Worm (Caenorhabditis elegans) whole organism, L4 larva: ENCODE data around the gene srx-86.

Experiments
- F37D6.2 ChIP-seq: sonication (generic microtip); optimal IDR thresholded peaks from 2 replicates; lab custom pipeline; 2016; ENCODE audit warnings: mild to moderate bottlenecking, missing genetic modification characterization, missing compliant biosample characterization
- T20F7.1 ChIP-seq: fragments of 200-800 bp; sonication (Bioruptor generic); optimal IDR thresholded peaks from 2 replicates; lab custom pipeline; 2018; ENCODE audit warnings: mild to moderate bottlenecking, missing genetic modification characterization, missing compliant biosample characterization
- Y5F2A.4 ChIP-seq: fragments of 200-800 bp; sonication (Bioruptor generic); optimal IDR thresholded peaks from 2 replicates; lab custom pipeline; 2018; ENCODE audit warnings: mild to moderate bottlenecking, missing genetic modification characterization, missing compliant biosample characterization
- ama-1 ChIP-seq: fragments of 150-350 bp; optimal IDR thresholded peaks from 2 replicates; lab custom pipeline; 2014; ENCODE audit warnings: inconsistent platforms, mixed read lengths
- arid-1 ChIP-seq: fragments of 200-800 bp; sonication (Bioruptor generic); conservative IDR thresholded peaks from 2 replicates; pipeline ENCODE4 v1.3.6; 2022; ENCODE audit warnings: missing genetic modification reagents, missing genetic modification characterization, missing compliant biosample characterization
- ceh-62 ChIP-seq: sonication (generic microtip); optimal IDR thresholded peaks from 2 replicates; lab custom pipeline; 2017; ENCODE audit warnings: missing biosample characterization, missing genetic modification characterization
- ctbp-1 ChIP-seq: fragments of 200-800 bp; sonication (Bioruptor generic); IDR thresholded peaks from 2 replicates; pipeline ENCODE4 v1.3.6; 2022; ENCODE audit warnings: missing genetic modification reagents, missing genetic modification characterization, missing compliant biosample characterization
- daf-12 ChIP-seq: fragments of 150-350 bp; optimal IDR thresholded peaks from 2 replicates; lab custom pipeline; 2014; ENCODE audit warnings: missing biosample characterization, missing genetic modification reagents, missing genetic modification characterization
- daf-16 ChIP-seq, 3 experiments: sonication (generic microtip); optimal IDR thresholded peaks; 2 replicates each; lab custom pipeline; 2016 to 2017; ENCODE audit warnings: missing genetic modification characterization in 3 of 3, missing genetic modification reagents in 3 of 3, mild to moderate bottlenecking in 2 of 3, missing compliant biosample characterization in 2 of 3, missing biosample characterization in 1 of 3, moderate library complexity in 1 of 3
- daf-19 ChIP-seq: fragments of 200-800 bp; sonication (Bioruptor generic); conservative IDR thresholded peaks from 2 replicates; pipeline ENCODE4 v1.3.6; 2022; ENCODE audit warnings: missing genetic modification characterization, missing compliant biosample characterization
- dpl-1 ChIP-seq: fragments of 150-350 bp; optimal IDR thresholded peaks from 2 replicates; lab custom pipeline; 2014; ENCODE audit warnings: missing biosample characterization, missing genetic modification reagents, missing genetic modification characterization
- duxl-1 ChIP-seq: sonication (generic microtip); optimal IDR thresholded peaks from 2 replicates; lab custom pipeline; 2016; ENCODE audit warnings: mild to moderate bottlenecking, missing genetic modification characterization, moderate library complexity, missing compliant biosample characterization; ENCODE audit not compliant: poor library complexity
- dve-1 ChIP-seq: sonication (generic microtip); optimal IDR thresholded peaks from 2 replicates; lab custom pipeline; 2017; ENCODE audit warnings: antibody characterized with exemption, mild to moderate bottlenecking, missing genetic modification characterization, missing compliant biosample characterization; ENCODE audit not compliant: insufficient read depth
- egl-27 ChIP-seq: sonication (generic microtip); optimal IDR thresholded peaks from 3 replicates; lab custom pipeline; 2017; ENCODE audit warnings: missing biosample characterization, missing genetic modification reagents, missing genetic modification characterization
- fos-1 ChIP-seq: fragments of 150-350 bp; optimal IDR thresholded peaks from 2 replicates; lab custom pipeline; 2014; ENCODE audit warnings: missing biosample characterization, missing genetic modification characterization
- gei-8 ChIP-seq: fragments of 200-800 bp; sonication (Bioruptor generic); optimal IDR thresholded peaks from 2 replicates; lab custom pipeline; 2018; ENCODE audit warnings: mild to moderate bottlenecking, missing genetic modification characterization, missing compliant biosample characterization
- hlh-30 ChIP-seq: sonication (generic microtip); optimal IDR thresholded peaks from 2 replicates; lab custom pipeline; 2017; ENCODE audit warnings: antibody characterized with exemption, mild to moderate bottlenecking, missing genetic modification characterization, missing compliant biosample characterization; ENCODE audit not compliant: insufficient read depth
- hmg-1.1 ChIP-seq: fragments of 200-800 bp; sonication (Bioruptor generic); IDR thresholded peaks from 2 replicates; pipeline ENCODE4 v1.3.6; 2022; ENCODE audit warnings: missing genetic modification reagents, missing genetic modification characterization, missing compliant biosample characterization
- lin-15B ChIP-seq: fragments of 150-350 bp; sonication (generic microtip); optimal IDR thresholded peaks from 3 replicates; lab custom pipeline; 2014; ENCODE audit warnings: missing biosample characterization, missing genetic modification characterization
- lir-3 ChIP-seq: sonication (generic microtip); optimal IDR thresholded peaks from 2 replicates; lab custom pipeline; 2016; ENCODE audit warnings: mild to moderate bottlenecking, missing genetic modification characterization, missing compliant biosample characterization
- lsy-2 ChIP-seq, 2 experiments: fragments of 150-350 bp in 1 of 2; sonication (generic microtip) in 1 of 2; optimal IDR thresholded peaks; 2 replicates each; lab custom pipeline; 2014 to 2017; ENCODE audit warnings: missing biosample characterization in 2 of 2, missing genetic modification characterization in 2 of 2
- madf-5 ChIP-seq, 2 experiments: fragments of 200-800 bp; sonication (Bioruptor generic); IDR thresholded peaks; 2 replicates each; pipeline ENCODE4 v1.3.6; 2022; ENCODE audit warnings: missing compliant biosample characterization in 2 of 2, missing genetic modification characterization in 2 of 2
- mdl-1 ChIP-seq, 2 experiments: fragments of 150-350 bp in 1 of 2; sonication (generic microtip) in 1 of 2; optimal IDR thresholded peaks; 2 replicates each; lab custom pipeline; 2014 to 2017; ENCODE audit warnings: missing biosample characterization in 2 of 2, missing genetic modification characterization in 2 of 2
- mep-1 ChIP-seq: fragments of 150-350 bp; sonication (generic microtip); optimal IDR thresholded peaks from 3 replicates; lab custom pipeline; 2014; ENCODE audit warnings: missing biosample characterization, missing genetic modification characterization
- mes-2 ChIP-seq: sonication (generic microtip); optimal IDR thresholded peaks from 2 replicates; lab custom pipeline; 2016; ENCODE audit warnings: missing genotype, mild to moderate bottlenecking, missing genetic modification characterization, missing compliant biosample characterization; ENCODE audit not compliant: poor library complexity, severe bottlenecking
- mxl-2 ChIP-seq: fragments of 200-800 bp; sonication (Bioruptor generic); conservative IDR thresholded peaks from 2 replicates; pipeline ENCODE4 v1.3.6; 2022; ENCODE audit warnings: missing genetic modification reagents, missing genetic modification characterization, missing compliant biosample characterization
- mxl-3 ChIP-seq: fragments of 200-800 bp; sonication (Bioruptor generic); optimal IDR thresholded peaks from 2 replicates; lab custom pipeline; 2018; ENCODE audit warnings: mild to moderate bottlenecking, missing genetic modification characterization, missing compliant biosample characterization
- nhr-102 ChIP-seq: sonication (generic microtip); optimal IDR thresholded peaks from 2 replicates; lab custom pipeline; 2016; ENCODE audit warnings: mild to moderate bottlenecking, missing genetic modification characterization, moderate library complexity, missing compliant biosample characterization
- nhr-11 ChIP-seq: fragments of 150-350 bp; optimal IDR thresholded peaks from 2 replicates; lab custom pipeline; 2014; ENCODE audit warnings: missing biosample characterization, missing genetic modification characterization
- nhr-111 ChIP-seq: fragments of 200-800 bp; sonication (Bioruptor generic); optimal IDR thresholded peaks from 2 replicates; lab custom pipeline; 2018; ENCODE audit warnings: mild to moderate bottlenecking, missing genetic modification characterization, missing compliant biosample characterization
- nhr-237 ChIP-seq: sonication (generic microtip); optimal IDR thresholded peaks from 2 replicates; lab custom pipeline; 2017; ENCODE audit warnings: missing biosample characterization, missing genetic modification characterization
- nhr-25 ChIP-seq: sonication (generic microtip); optimal IDR thresholded peaks from 2 replicates; lab custom pipeline; 2017; ENCODE audit warnings: missing genetic modification characterization, mild to moderate bottlenecking, missing compliant biosample characterization, antibody characterized with exemption, moderate library complexity, borderline replicate concordance; ENCODE audit not compliant: insufficient read depth
- nhr-41 ChIP-seq: fragments of 200-800 bp; sonication (Bioruptor generic); IDR thresholded peaks from 2 replicates; pipeline ENCODE4 v1.3.6; 2022; ENCODE audit warnings: missing genetic modification reagents, missing genetic modification characterization, missing compliant biosample characterization
- nhr-77 ChIP-seq: fragments of 150-350 bp; optimal IDR thresholded peaks from 2 replicates; lab custom pipeline; 2014; ENCODE audit warnings: missing biosample characterization, missing genetic modification characterization
- pha-4 ChIP-seq, 2 experiments: fragments of 150-350 bp in 1 of 2; fragments of 200-800 bp in 1 of 2; sonication (Bioruptor generic) in 1 of 2; IDR thresholded peaks in 1 of 2; optimal IDR thresholded peaks in 1 of 2; 2 replicates each; pipeline versions ENCODE4 v1.3.6 to Lab custom; 2014 to 2022; ENCODE audit warnings: missing genetic modification characterization in 2 of 2, missing genetic modification reagents in 2 of 2, missing biosample characterization in 1 of 2, missing compliant biosample characterization in 1 of 2
- pqm-1 ChIP-seq: sonication (generic microtip); optimal IDR thresholded peaks from 2 replicates; lab custom pipeline; 2017; ENCODE audit warnings: missing biosample characterization, missing genetic modification characterization
- snpc-4 ChIP-seq: fragments of 150-350 bp; optimal IDR thresholded peaks from 2 replicates; lab custom pipeline; 2014; ENCODE audit warnings: missing biosample characterization, missing genetic modification characterization
- spr-3 ChIP-seq: fragments of 200-800 bp; sonication (Bioruptor generic); optimal IDR thresholded peaks from 2 replicates; lab custom pipeline; 2018; ENCODE audit warnings: mild to moderate bottlenecking, missing genetic modification characterization, missing compliant biosample characterization
- unc-130 ChIP-seq: sonication (generic microtip); optimal IDR thresholded peaks from 2 replicates; lab custom pipeline; 2016; ENCODE audit warnings: missing genetic modification reagents, missing genetic modification characterization, missing compliant biosample characterization
- zip-2 ChIP-seq: fragments of 150-350 bp; optimal IDR thresholded peaks from 2 replicates; lab custom pipeline; 2014; ENCODE audit warnings: missing biosample characterization, missing genetic modification characterization
- ztf-11 ChIP-seq: fragments of 150-350 bp; optimal IDR thresholded peaks from 2 replicates; lab custom pipeline; 2014; ENCODE audit warnings: missing biosample characterization, missing genetic modification characterization
- ztf-7 ChIP-seq: fragments of 150-350 bp; optimal IDR thresholded peaks from 2 replicates; lab custom pipeline; 2014; ENCODE audit warnings: missing biosample characterization, missing genetic modification characterization

The srx-86 gene

DNA sequence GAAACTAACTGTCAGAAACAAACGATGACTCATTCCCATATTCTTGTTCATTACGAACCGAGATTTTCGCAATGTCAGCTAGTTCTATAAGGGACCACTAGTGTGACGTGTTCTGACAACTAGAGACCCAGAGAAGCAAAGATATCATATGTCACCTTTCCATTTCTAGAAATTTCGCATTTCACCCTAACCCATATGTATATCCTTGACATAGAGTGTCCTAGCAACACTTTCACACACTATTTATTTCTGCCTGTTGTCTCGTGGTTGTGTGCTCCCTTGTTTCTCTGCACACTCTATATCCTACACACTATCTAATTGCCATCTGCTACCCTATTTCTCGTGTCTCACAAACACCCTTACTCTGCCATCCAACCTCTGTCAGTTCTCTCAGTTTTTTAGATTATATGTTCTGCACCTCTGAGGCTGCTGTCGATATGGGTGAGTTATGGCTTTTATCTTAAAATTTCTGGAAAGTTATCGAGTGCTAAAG is 13.8 kb upstream of the srx-86 start, which contains the start of the genes F38B7.17 and F38B7.3 (continued):
- TF ChIP-seq dpl-1 (GFP tag; lab: Kevin White, UChicago) (peak; percentile 27), mdl-1 (tag; optimal IDR thresholded peaks at IDR 0.05; lab: Kevin White, UChicago) (peak; percentile 66 to 91), daf-19 (no peak), nhr-77 (tag; lab: Kevin White, UChicago) (no peak), pha-4 (GFP tag; IDR thresholded peaks at IDR 0.05; lab: Robert Waterston, UW) (no peak), pha-4 (tag; optimal IDR thresholded peaks at IDR 0.05; lab: Kevin White, UChicago) (no peak), hlh-30 (peak; percentile 93), nhr-102 (tag; lab: Kevin White, UChicago) (no peak), mep-1 (tag; lab: Kevin White, UChicago) (peak; percentile 48), ceh-62 (tag; lab: Kevin White, UChicago) (no peak), ztf-7 (tag; lab: Kevin White, UChicago) (peak; percentile 7), unc-130 (GFP tag; lab: Kevin White, UChicago) (no peak), nhr-11 (tag; lab: Kevin White, UChicago) (peak; percentile 60), Y5F2A.4 (GFP tag; lab: Kevin White, UChicago) (no peak), snpc-4 (tag; lab: Kevin White, UChicago) (no peak), hmg-1.1 (peak; percentile 41; the same call in 1 of the 2 replicates), lin-15B (tag; lab: Kevin White, UChicago) (no peak), dve-1 (peak; percentile 83), ama-1 (lab: Kevin White, UChicago) (peak; percentile 26), arid-1 (GFP tag; lab: Robert Waterston, UW) (no peak), fos-1 (no peak), ztf-11 (no peak), daf-12 (tag; lab: Kevin White, UChicago) (no peak), lsy-2 (tag; optimal IDR thresholded peaks at IDR 0.05; lab: Kevin White, UChicago) (peak in 1 of 2 experiments; percentile 61), mxl-3 (GFP tag; lab: Kevin White, UChicago) (peak; percentile 63), T20F7.1 (peak; percentile 39), pqm-1 (tag; lab: Kevin White, UChicago) (peak; percentile 66), F37D6.2 (no peak), nhr-25 (peak; percentile 63), mxl-2 (no peak), gei-8 (no peak), egl-27 (tag; lab: Kevin White, UChicago) (no peak), zip-2 (no peak), madf-5 (GFP tag; IDR thresholded peaks at IDR 0.05; lab: Robert Waterston, UW) (no peak), duxl-1 (tag; lab: Kevin White, UChicago) (no peak), nhr-111 (no peak), daf-16 (GFP tag; optimal IDR thresholded peaks at IDR 0.05; lab: Kevin White, UChicago) (no peak), daf-16 (tag; optimal IDR thresholded peaks at IDR 0.05; lab: Kevin White, UChicago) (peak; percentile 85), spr-3 (GFP tag; lab: Kevin White, UChicago) (no peak), ctbp-1 (GFP tag; lab: Robert Waterston, UW) (0 out of 2 replicates have a peak, but pooled peaks have one; percentile 44), mes-2 (tag; lab: Kevin White, UChicago) (peak; percentile 46), nhr-237 (tag; lab: Kevin White, UChicago) (no peak), lir-3 (tag; lab: Kevin White, UChicago) (no peak), nhr-41 (GFP tag; lab: Robert Waterston, UW) (no peak)
- TF ChIP-seq, all 104 proteins: peak for 24
